Worm (Caenorhabditis elegans) whole organism, L4/young adult: ENCODE results near the gene srz-9.
"Not testable (repeated sequence)": the region's sequence is repeated elsewhere in the genome, so short reads cannot be mapped to it uniquely, and the experiment has no call there.

ENCODE experiments used
- W03F9.2 ChIP-seq: fragments of 150-350 bp; optimal IDR thresholded peaks from 2 replicates; lab custom pipeline; 2014; ENCODE audit warnings: missing biosample characterization, missing genetic modification characterization
- dao-5 ChIP-seq: sonication (generic microtip); optimal IDR thresholded peaks from 2 replicates; lab custom pipeline; 2016; ENCODE audit warnings: missing genotype, missing genetic modification characterization, moderate library complexity, missing compliant biosample characterization
- him-1 ChIP-seq: sonication (generic microtip); optimal IDR thresholded peaks from 2 replicates; lab custom pipeline; 2016; ENCODE audit warnings: missing genotype, missing genetic modification reagents, missing genetic modification characterization, missing compliant biosample characterization

DNA sequence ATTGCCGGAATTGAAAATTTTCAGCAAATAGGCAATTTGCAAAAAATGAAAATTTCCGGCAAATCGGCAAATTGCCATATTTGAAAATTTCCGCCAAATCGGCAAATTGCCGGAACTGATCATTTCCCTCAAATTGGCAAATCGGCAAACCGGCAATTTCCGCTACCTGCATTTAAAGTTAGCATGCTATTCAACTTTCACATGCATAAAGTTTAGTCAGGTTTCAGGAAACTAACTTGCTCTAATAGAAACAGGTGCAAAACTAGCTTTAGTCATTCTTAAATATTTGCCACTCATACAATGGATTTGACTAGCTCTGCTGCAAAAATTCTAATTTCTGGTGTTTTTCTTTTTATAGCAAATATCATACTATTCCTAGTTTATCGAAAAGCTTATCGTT lies at the start of gene srz-9:
- not testable (repeated sequence) for TF ChIP-seq him-1, W03F9.2, dao-5 (tag; lab: Kevin White, UChicago)
